Worm (Caenorhabditis elegans): ENCODE results near the gene eif-2Bdelta.

DNA sequence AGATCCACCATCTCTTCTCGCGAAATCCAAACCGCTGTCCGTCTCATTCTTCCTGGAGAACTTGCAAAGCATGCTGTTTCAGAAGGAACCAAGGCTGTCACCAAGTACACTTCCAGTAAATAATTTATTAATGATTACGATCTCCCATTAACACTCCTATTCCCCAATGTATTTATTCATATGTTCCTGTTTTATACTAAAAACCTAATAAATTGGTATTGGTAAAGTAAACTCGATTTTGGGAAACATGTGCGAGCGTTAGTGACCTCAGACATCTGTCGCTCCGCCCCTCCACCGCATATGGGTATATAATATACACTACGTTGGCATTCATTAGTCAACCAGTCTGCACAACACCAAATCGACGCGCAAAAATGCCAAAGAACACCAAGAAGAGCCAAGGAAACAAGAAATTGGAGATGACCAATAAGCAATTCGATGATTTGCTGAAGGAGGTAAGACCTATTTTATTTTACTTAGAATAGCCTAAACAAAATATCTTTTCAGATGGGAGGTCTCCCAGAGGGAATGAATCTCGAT is 32.5 kb downstream of the eif-2Bdelta start, which contains the start of gene C50F4.6:
- no peak for TF ChIP-seq dpl-1 (GFP tag; optimal IDR thresholded peaks at IDR 0.05)
- TF ChIP-seq ekl-4 (GFP tag; IDR thresholded peaks at IDR 0.05), result no peak
